1 fruit fly cellular context compared by ENCODE assay signal in the genomic region with DNA sequence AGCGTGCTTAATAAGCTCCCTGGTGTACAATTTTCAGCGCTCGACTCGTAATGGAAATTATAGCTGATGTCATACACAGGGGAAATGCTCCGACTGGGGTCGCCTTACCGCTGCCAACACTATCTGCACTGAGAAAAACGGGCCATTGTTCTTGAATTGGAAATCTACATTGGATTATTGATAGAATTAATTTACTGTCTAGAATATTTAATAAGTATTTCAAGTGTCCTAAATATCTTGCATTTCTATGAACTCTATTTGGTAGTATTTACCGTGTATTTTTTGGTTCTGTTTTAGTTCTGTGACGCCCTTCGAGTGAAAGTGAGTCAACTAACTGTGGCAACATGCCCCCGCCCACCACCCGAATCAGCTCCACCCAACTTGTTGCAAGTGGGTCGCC.
TF ChIP-seq lines count a peak whose summit lies in the region.

No protein-coding gene starts in this region.

TF ChIP-seq in whole organism, embryonic, 481 proteins besides CTCF, POLR2A, EP300 and RAD21 (continued from another document):
- TF ChIP-seq CG1024 (GFP tag; IDR thresholded peaks at IDR 0.05; lab: Robert Waterston, UW) (no peak), lilli (GFP tag; optimal IDR thresholded peaks at IDR 0.05; lab: Kevin White, UChicago) (peak; percentile 27), vfl (GFP tag; optimal IDR thresholded peaks at IDR 0.05; lab: Kevin White, UChicago) (no peak), CG6175 (GFP tag; IDR thresholded peaks at IDR 0.05; lab: Robert Waterston, UW) (no peak), CG10959 (GFP tag; IDR thresholded peaks at IDR 0.05; lab: Robert Waterston, UW) (no peak), ci (GFP tag; IDR thresholded peaks at IDR 0.05; lab: Robert Waterston, UW) (peak; percentile 71; the same call in 1 of the 3 replicates), tx (GFP tag; optimal IDR thresholded peaks at IDR 0.05; lab: Kevin White, UChicago) (no peak), tio (GFP tag; optimal IDR thresholded peaks at IDR 0.05; lab: Kevin White, UChicago) (peak; percentile 21), lab (GFP tag; optimal IDR thresholded peaks at IDR 0.05; lab: Kevin White, UChicago) (peak; percentile 70), ftz-f1 (GFP tag; optimal IDR thresholded peaks at IDR 0.05; lab: Kevin White, UChicago) (no peak), HmgD (GFP tag; optimal IDR thresholded peaks at IDR 0.05; lab: Kevin White, UChicago) (no peak), NK7.1 (GFP tag; optimal IDR thresholded peaks at IDR 0.05; lab: Kevin White, UChicago) (no peak), CG17802 (tag; optimal IDR thresholded peaks at IDR 0.05; lab: Kevin White, UChicago) (no peak), NC2α (GFP tag; optimal IDR thresholded peaks at IDR 0.05; lab: Kevin White, UChicago) (no peak), C15 (GFP tag; IDR thresholded peaks at IDR 0.05; lab: Robert Waterston, UW) (no peak), CG1647 (GFP tag; optimal IDR thresholded peaks at IDR 0.05; lab: Kevin White, UChicago) (no peak), Lhr (GFP tag; optimal IDR thresholded peaks at IDR 0.05; lab: Kevin White, UChicago) (no peak), pzg (GFP tag; optimal IDR thresholded peaks at IDR 0.05; lab: Kevin White, UChicago) (no peak), CG13424 (tag; optimal IDR thresholded peaks at IDR 0.05; lab: Kevin White, UChicago) (peak; percentile 30), PHDP (tag; optimal IDR thresholded peaks at IDR 0.05; lab: Kevin White, UChicago) (peak; percentile 24), fd96Cb (tag; optimal IDR thresholded peaks at IDR 0.05; lab: Kevin White, UChicago) (peak; percentile 28), HLHmδ (GFP tag; optimal IDR thresholded peaks at IDR 0.05; lab: Kevin White, UChicago) (no peak), CG13624 (GFP tag; optimal IDR thresholded peaks at IDR 0.05; lab: Kevin White, UChicago) (no peak), Bdp1 (GFP tag; optimal IDR thresholded peaks at IDR 0.05; lab: Kevin White, UChicago) (no peak), CG7372 (GFP tag; IDR thresholded peaks at IDR 0.05; lab: Robert Waterston, UW) (no peak), dpn (GFP tag; optimal IDR thresholded peaks at IDR 0.05; lab: Kevin White, UChicago) (peak in 1 of 2 experiments; percentile 17), CG2129 (GFP tag; IDR thresholded peaks at IDR 0.05; lab: Robert Waterston, UW; ENCODE audit: partially characterized antibody) (no peak), fu2 (GFP tag; optimal IDR thresholded peaks at IDR 0.05; lab: Kevin White, UChicago) (no peak), CG7928 (GFP tag; optimal IDR thresholded peaks at IDR 0.05; lab: Kevin White, UChicago) (no peak), otp (GFP tag; IDR thresholded peaks at IDR 0.05; lab: Robert Waterston, UW) (no peak), pho (GFP tag; optimal IDR thresholded peaks at IDR 0.05; lab: Kevin White, UChicago) (no peak), caup (GFP tag; optimal IDR thresholded peaks at IDR 0.05; lab: Kevin White, UChicago; ENCODE audit: severe bottlenecking) (peak; percentile 29), Hmr (GFP tag; optimal IDR thresholded peaks at IDR 0.05; lab: Kevin White, UChicago) (peak; percentile 44), CG5180 (GFP tag; optimal IDR thresholded peaks at IDR 0.05; lab: Kevin White, UChicago) (peak; percentile 50), Sox100B (GFP tag; optimal IDR thresholded peaks at IDR 0.05; lab: Kevin White, UChicago) (no peak), CG30403 (GFP tag; optimal IDR thresholded peaks at IDR 0.05; lab: Kevin White, UChicago) (peak; percentile 30), kni (GFP tag; optimal IDR thresholded peaks at IDR 0.05; lab: Kevin White, UChicago) (no peak), az2 (GFP tag; optimal IDR thresholded peaks at IDR 0.05; lab: Kevin White, UChicago) (no peak), tap (tag; optimal IDR thresholded peaks at IDR 0.05; lab: Kevin White, UChicago) (peak; percentile 42), cato (GFP tag; optimal IDR thresholded peaks at IDR 0.05; lab: Kevin White, UChicago; ENCODE audit: borderline replicate concordance) (no peak), CG10543 (GFP tag; optimal IDR thresholded peaks at IDR 0.05; lab: Kevin White, UChicago) (peak; percentile 20), HmgZ (tag; optimal IDR thresholded peaks at IDR 0.05; lab: Kevin White, UChicago) (no peak), CG8281 (tag; optimal IDR thresholded peaks at IDR 0.05; lab: Kevin White, UChicago) (no peak), dysf (GFP tag; IDR thresholded peaks at IDR 0.05; lab: Robert Waterston, UW) (peak; percentile 68), amos (GFP tag; IDR thresholded peaks at IDR 0.05; lab: Robert Waterston, UW; ENCODE audit: partially characterized antibody) (no peak), CG8478 (optimal IDR thresholded peaks at IDR 0.05; lab: Kevin White, UChicago) (no peak), CG7745 (tag; optimal IDR thresholded peaks at IDR 0.05; lab: Kevin White, UChicago) (no peak), CG2875 (GFP tag; optimal IDR thresholded peaks at IDR 0.05; lab: Kevin White, UChicago) (peak; percentile 39), Bgb (GFP tag; IDR thresholded peaks at IDR 0.05; lab: Robert Waterston, UW; ENCODE audit: partially characterized antibody) (no peak), CG12744 (GFP tag; optimal IDR thresholded peaks at IDR 0.05; lab: Kevin White, UChicago) (no peak), Mes4 (GFP tag; optimal IDR thresholded peaks at IDR 0.05; lab: Kevin White, UChicago) (no peak), dmrt99B (tag; optimal IDR thresholded peaks at IDR 0.05; lab: Kevin White, UChicago) (peak; percentile 57), peb (GFP tag; IDR thresholded peaks at IDR 0.05; lab: Robert Waterston, UW) (no peak), CG12104 (GFP tag; optimal IDR thresholded peaks at IDR 0.05; lab: Kevin White, UChicago) (no peak), bbx (GFP tag; IDR thresholded peaks at IDR 0.05; lab: Robert Waterston, UW; ENCODE audit: partially characterized antibody) (no peak), CG13296 (GFP tag; optimal IDR thresholded peaks at IDR 0.05; lab: Kevin White, UChicago) (no peak), Kr (GFP tag; optimal IDR thresholded peaks at IDR 0.05; lab: Kevin White, UChicago) (no peak), CG17361 (GFP tag; IDR thresholded peaks at IDR 0.05; lab: Robert Waterston, UW) (no peak), ab (GFP tag; optimal IDR thresholded peaks at IDR 0.05; lab: Kevin White, UChicago) (no peak), Dip3 (GFP tag; optimal IDR thresholded peaks at IDR 0.05; lab: Kevin White, UChicago) (no peak), Atf-2 (GFP tag; optimal IDR thresholded peaks at IDR 0.05; lab: Kevin White, UChicago) (no peak), CG17612 (GFP tag; IDR thresholded peaks at IDR 0.05; lab: Robert Waterston, UW) (no peak), Antp (GFP tag; optimal IDR thresholded peaks at IDR 0.05; lab: Kevin White, UChicago) (no peak), Myb (GFP tag; optimal IDR thresholded peaks at IDR 0.05; lab: Kevin White, UChicago) (no peak), Dip2 (GFP tag; IDR thresholded peaks at IDR 0.05; lab: Robert Waterston, UW) (no peak), CG1603 (tag; optimal IDR thresholded peaks at IDR 0.05; lab: Kevin White, UChicago) (peak; percentile 58), CG4707 (GFP tag; optimal IDR thresholded peaks at IDR 0.05; lab: Kevin White, UChicago) (no peak), CG7987 (GFP tag; optimal IDR thresholded peaks at IDR 0.05; lab: Kevin White, UChicago) (no peak), BEAF-32 (GFP tag; optimal IDR thresholded peaks at IDR 0.05; lab: Kevin White, UChicago) (no peak)
